Worm (Caenorhabditis elegans): Measurements from ENCODE around the gene cyp-35B2.

cyp-35B2 gene

ce11 chrV:3916480-3916879, 25.5 kb upstream of the cyp-35B2 start, which contains the start of gene srx-67:
srx-67 (plus strand) TSS chrV:3916780.
- no peak for TF ChIP-seq med-1 (GFP tag; optimal IDR thresholded peaks at IDR 0.05; ENCODE audit: insufficient read depth)

ce11 chrV:3919289-3919688, 22.7 kb upstream of the cyp-35B2 start, which contains the start of gene srx-66:
srx-66 (plus strand) TSS chrV:3919589.
- TF ChIP-seq cog-1 (tag; optimal IDR thresholded peaks at IDR 0.05), result no peak
- TF ChIP-seq klf-2 (GFP tag; conservative IDR thresholded peaks at IDR 0.05), result no peak
- no peak for TF ChIP-seq ztf-29 (GFP tag; IDR thresholded peaks at IDR 0.05)
- no peak for TF ChIP-seq ref-1 (GFP tag; conservative IDR thresholded peaks at IDR 0.05)
- no peak for TF ChIP-seq flt-1 (GFP tag; IDR thresholded peaks at IDR 0.05)
- TF ChIP-seq T22C8.4 (GFP tag; IDR thresholded peaks at IDR 0.05), result no peak
- TF ChIP-seq ztf-23 (GFP tag; IDR thresholded peaks at IDR 0.05), result no peak
- TF ChIP-seq med-1 (GFP tag; optimal IDR thresholded peaks at IDR 0.05; ENCODE audit: insufficient read depth), result no peak
- TF ChIP-seq tab-1 (GFP tag; IDR thresholded peaks at IDR 0.05), result no peak

ce11 chrV:3921635-3922034, 20.3 kb upstream of the cyp-35B2 start, which contains the start of gene srx-65:
srx-65 (plus strand) TSS chrV:3921935.
- TF ChIP-seq tab-1 (GFP tag; IDR thresholded peaks at IDR 0.05) (no peak), med-1 (GFP tag; optimal IDR thresholded peaks at IDR 0.05; ENCODE audit: insufficient read depth) (no peak), cog-1 (tag; optimal IDR thresholded peaks at IDR 0.05) (no peak), ztf-23 (GFP tag; IDR thresholded peaks at IDR 0.05) (no peak), klf-2 (GFP tag; conservative IDR thresholded peaks at IDR 0.05) (no peak), ztf-29 (GFP tag; IDR thresholded peaks at IDR 0.05) (no peak), T22C8.4 (GFP tag; IDR thresholded peaks at IDR 0.05) (no peak), ref-1 (GFP tag; conservative IDR thresholded peaks at IDR 0.05) (no peak), flt-1 (GFP tag; IDR thresholded peaks at IDR 0.05) (no peak)

ce11 chrV:3922547-3922946, 19.4 kb upstream of the cyp-35B2 start:
- TF ChIP-seq tab-1 (GFP tag; IDR thresholded peaks at IDR 0.05) (no peak), klf-2 (GFP tag; conservative IDR thresholded peaks at IDR 0.05) (no peak), ref-1 (GFP tag; conservative IDR thresholded peaks at IDR 0.05) (no peak), T22C8.4 (GFP tag; IDR thresholded peaks at IDR 0.05) (no peak), ztf-29 (GFP tag; IDR thresholded peaks at IDR 0.05) (no peak), flt-1 (GFP tag; IDR thresholded peaks at IDR 0.05) (no peak), cog-1 (tag; optimal IDR thresholded peaks at IDR 0.05) (no peak), med-1 (GFP tag; optimal IDR thresholded peaks at IDR 0.05; ENCODE audit: insufficient read depth) (no peak), ztf-23 (GFP tag; IDR thresholded peaks at IDR 0.05) (no peak)

ce11 chrV:3927522-3927921, 14.4 kb upstream of the cyp-35B2 start:
- TF ChIP-seq ztf-23 (GFP tag; IDR thresholded peaks at IDR 0.05), result no peak
- TF ChIP-seq klf-2 (GFP tag; conservative IDR thresholded peaks at IDR 0.05), result 0 out of 2 replicates have a peak, but pooled peaks have one; percentile 42

ce11 chrV:3929099-3929498, 12.9 kb upstream of the cyp-35B2 start, which contains the start of gene srx-64:
srx-64 (plus strand) TSS chrV:3929399.
- no peak for TF ChIP-seq T22C8.4 (GFP tag; IDR thresholded peaks at IDR 0.05)
- no peak for TF ChIP-seq med-1 (GFP tag; optimal IDR thresholded peaks at IDR 0.05; ENCODE audit: insufficient read depth)
- no peak for TF ChIP-seq klf-2 (GFP tag; conservative IDR thresholded peaks at IDR 0.05)
- no peak for TF ChIP-seq ztf-23 (GFP tag; IDR thresholded peaks at IDR 0.05)
- no peak for TF ChIP-seq ztf-29 (GFP tag; IDR thresholded peaks at IDR 0.05)
- TF ChIP-seq cog-1 (tag; optimal IDR thresholded peaks at IDR 0.05), result no peak
- no peak for TF ChIP-seq ref-1 (GFP tag; conservative IDR thresholded peaks at IDR 0.05)
- TF ChIP-seq flt-1 (GFP tag; IDR thresholded peaks at IDR 0.05), result no peak
- no peak for TF ChIP-seq tab-1 (GFP tag; IDR thresholded peaks at IDR 0.05)

- TF ChIP-seq klf-2 (GFP tag; conservative IDR thresholded peaks at IDR 0.05) (no peak), ztf-29 (GFP tag; IDR thresholded peaks at IDR 0.05) (no peak), cog-1 (tag; optimal IDR thresholded peaks at IDR 0.05) (no peak), tab-1 (GFP tag; IDR thresholded peaks at IDR 0.05) (no peak), ztf-23 (GFP tag; IDR thresholded peaks at IDR 0.05) (no peak), flt-1 (GFP tag; IDR thresholded peaks at IDR 0.05) (no peak), med-1 (GFP tag; optimal IDR thresholded peaks at IDR 0.05; ENCODE audit: insufficient read depth) (no peak), T22C8.4 (GFP tag; IDR thresholded peaks at IDR 0.05) (no peak), ref-1 (GFP tag; conservative IDR thresholded peaks at IDR 0.05) (no peak)
These were observed 10.6 kb upstream of the cyp-35B2 start, which contains the start of gene srx-63 for ce11 chrV:3931326-3931725. srx-63 (plus strand) TSS chrV:3931626.

- TF ChIP-seq tab-1 (GFP tag; IDR thresholded peaks at IDR 0.05) (no peak), med-1 (GFP tag; optimal IDR thresholded peaks at IDR 0.05; ENCODE audit: insufficient read depth) (no peak), ztf-29 (GFP tag; IDR thresholded peaks at IDR 0.05) (no peak), cog-1 (tag; optimal IDR thresholded peaks at IDR 0.05) (no peak), ref-1 (GFP tag; conservative IDR thresholded peaks at IDR 0.05) (no peak), flt-1 (GFP tag; IDR thresholded peaks at IDR 0.05) (no peak)
These were observed 6.0 kb upstream of the cyp-35B2 start, which contains the start of gene cyp-35A5 for ce11 chrV:3935892-3936478. cyp-35A5 (plus strand) TSS chrV:3936326.

ce11 chrV:3938789-3939188, 3.2 kb upstream of the cyp-35B2 start, which contains the start of gene cyp-35B1:
cyp-35B1 (plus strand) TSS chrV:3939032.
- TF ChIP-seq cog-1 (tag; optimal IDR thresholded peaks at IDR 0.05) (no peak), T22C8.4 (GFP tag; IDR thresholded peaks at IDR 0.05) (no peak), ref-1 (GFP tag; conservative IDR thresholded peaks at IDR 0.05) (no peak), tab-1 (GFP tag; IDR thresholded peaks at IDR 0.05) (no peak), flt-1 (GFP tag; IDR thresholded peaks at IDR 0.05) (no peak), klf-2 (GFP tag; conservative IDR thresholded peaks at IDR 0.05) (no peak), med-1 (GFP tag; optimal IDR thresholded peaks at IDR 0.05; ENCODE audit: insufficient read depth) (no peak), ztf-23 (GFP tag; IDR thresholded peaks at IDR 0.05) (no peak), ztf-29 (GFP tag; IDR thresholded peaks at IDR 0.05) (no peak)

- TF ChIP-seq cog-1 (tag; optimal IDR thresholded peaks at IDR 0.05), result no peak
- TF ChIP-seq T22C8.4 (GFP tag; IDR thresholded peaks at IDR 0.05), result no peak
- no peak for TF ChIP-seq flt-1 (GFP tag; IDR thresholded peaks at IDR 0.05)
- TF ChIP-seq ztf-29 (GFP tag; IDR thresholded peaks at IDR 0.05), result no peak
- TF ChIP-seq med-1 (GFP tag; optimal IDR thresholded peaks at IDR 0.05; ENCODE audit: insufficient read depth), result no peak
- TF ChIP-seq klf-2 (GFP tag; conservative IDR thresholded peaks at IDR 0.05), result no peak
- TF ChIP-seq tab-1 (GFP tag; IDR thresholded peaks at IDR 0.05), result no peak
- TF ChIP-seq ref-1 (GFP tag; conservative IDR thresholded peaks at IDR 0.05), result no peak
- TF ChIP-seq ztf-23 (GFP tag; IDR thresholded peaks at IDR 0.05), result no peak
These were observed 1.4 kb downstream of the cyp-35B2 start for ce11 chrV:3943364-3943763.
